In genomic region chr3R:17716858-17717596, dm6 we compare ENCODE assay signal across 4 fruit fly cellular contexts.
TF ChIP-seq lines count a peak whose summit lies in the region.

No protein-coding gene starts in this region.

TF ChIP-seq in whole organism, adult, 20 proteins besides CTCF, POLR2A, EP300 and RAD21 (continued from another document):
- TF ChIP-seq tj (GFP tag; optimal IDR thresholded peaks at IDR 0.05; lab: Kevin White, UChicago): peak; percentile 58
- TF ChIP-seq bab1 (GFP tag; optimal IDR thresholded peaks at IDR 0.05; lab: Kevin White, UChicago): peak; percentile 58
- peak; percentile 55 for TF ChIP-seq ovo (GFP tag; optimal IDR thresholded peaks at IDR 0.05; lab: Kevin White, UChicago)

TF ChIP-seq in whole organism, embryonic, 481 proteins besides CTCF, POLR2A, EP300 and RAD21 (continued from another document and continues in another):
- TF ChIP-seq CG13296 (GFP tag; optimal IDR thresholded peaks at IDR 0.05; lab: Kevin White, UChicago) (peak; percentile 38), CG4854 (GFP tag; optimal IDR thresholded peaks at IDR 0.05; lab: Kevin White, UChicago) (no peak), dm (GFP tag; optimal IDR thresholded peaks at IDR 0.05; lab: Kevin White, UChicago) (peak; percentile 50), CG8290 (GFP tag; optimal IDR thresholded peaks at IDR 0.05; lab: Kevin White, UChicago) (no peak), CG8290 (tag; optimal IDR thresholded peaks at IDR 0.05; lab: Kevin White, UChicago) (peak in 1 of 2 experiments; percentile 76), CG1233 (GFP tag; optimal IDR thresholded peaks at IDR 0.05; lab: Kevin White, UChicago) (no peak), kah (GFP tag; optimal IDR thresholded peaks at IDR 0.05; lab: Kevin White, UChicago) (peak; percentile 43), shn (GFP tag; optimal IDR thresholded peaks at IDR 0.05; lab: Kevin White, UChicago) (peak; percentile 48), CG7987 (GFP tag; optimal IDR thresholded peaks at IDR 0.05; lab: Kevin White, UChicago) (peak; percentile 20), CG4282 (GFP tag; optimal IDR thresholded peaks at IDR 0.05; lab: Kevin White, UChicago) (peak; percentile 19), nerfin-1 (tag; optimal IDR thresholded peaks at IDR 0.05; lab: Kevin White, UChicago) (peak; percentile 46), CG42726 (GFP tag; IDR thresholded peaks at IDR 0.05; lab: Robert Waterston, UW; ENCODE audit: partially characterized antibody) (no peak), CG1603 (tag; optimal IDR thresholded peaks at IDR 0.05; lab: Kevin White, UChicago) (peak; percentile 20), maf-S (GFP tag; optimal IDR thresholded peaks at IDR 0.05; lab: Kevin White, UChicago) (peak; percentile 23), CHES-1-like (GFP tag; optimal IDR thresholded peaks at IDR 0.05; lab: Kevin White, UChicago) (peak; percentile 34), CG15479 (GFP tag; optimal IDR thresholded peaks at IDR 0.05; lab: Kevin White, UChicago) (peak; percentile 57), CG5180 (GFP tag; optimal IDR thresholded peaks at IDR 0.05; lab: Kevin White, UChicago) (peak; percentile 83), CG43689 (GFP tag; IDR thresholded peaks at IDR 0.05; lab: Robert Waterston, UW) (no peak), nom (GFP tag; optimal IDR thresholded peaks at IDR 0.05; lab: Kevin White, UChicago) (peak; percentile 75), Sox102F (GFP tag; optimal IDR thresholded peaks at IDR 0.05; lab: Kevin White, UChicago) (no peak), CG17385 (GFP tag; optimal IDR thresholded peaks at IDR 0.05; lab: Kevin White, UChicago) (peak; percentile 49), CG7556 (GFP tag; optimal IDR thresholded peaks at IDR 0.05; lab: Kevin White, UChicago) (no peak), Ets97D (GFP tag; optimal IDR thresholded peaks at IDR 0.05; lab: Kevin White, UChicago) (peak; percentile 16), CG4328 (GFP tag; optimal IDR thresholded peaks at IDR 0.05; lab: Kevin White, UChicago) (peak; percentile 4), Bteb2 (GFP tag; optimal IDR thresholded peaks at IDR 0.05; lab: Kevin White, UChicago) (peak; percentile 49), nau (GFP tag; optimal IDR thresholded peaks at IDR 0.05; lab: Kevin White, UChicago) (peak; percentile 34), sug (tag; optimal IDR thresholded peaks at IDR 0.05; lab: Kevin White, UChicago) (peak; percentile 40), phol (tag; optimal IDR thresholded peaks at IDR 0.05; lab: Kevin White, UChicago) (no peak), CG33557 (GFP tag; optimal IDR thresholded peaks at IDR 0.05; lab: Kevin White, UChicago) (peak; percentile 13), Deaf1 (tag; optimal IDR thresholded peaks at IDR 0.05; lab: Kevin White, UChicago) (peak; percentile 75), CG15601 (tag; optimal IDR thresholded peaks at IDR 0.05; lab: Kevin White, UChicago) (peak; percentile 39), zfh1 (GFP tag; IDR thresholded peaks at IDR 0.05; lab: Robert Waterston, UW) (no peak), CG7745 (tag; optimal IDR thresholded peaks at IDR 0.05; lab: Kevin White, UChicago) (peak; percentile 16), tap (tag; optimal IDR thresholded peaks at IDR 0.05; lab: Kevin White, UChicago) (peak; percentile 10), chn (GFP tag; optimal IDR thresholded peaks at IDR 0.05; lab: Kevin White, UChicago) (peak; percentile 34), CG5953 (GFP tag; IDR thresholded peaks at IDR 0.05; lab: Robert Waterston, UW) (no peak), vfl (GFP tag; optimal IDR thresholded peaks at IDR 0.05; lab: Kevin White, UChicago) (peak; percentile 51), fd64A (GFP tag; optimal IDR thresholded peaks at IDR 0.05; lab: Kevin White, UChicago) (peak; percentile 30), Ravus (GFP tag; IDR thresholded peaks at IDR 0.05; lab: Robert Waterston, UW) (no peak), zen (tag; optimal IDR thresholded peaks at IDR 0.05; lab: Kevin White, UChicago) (peak; percentile 72), gsb-n (tag; optimal IDR thresholded peaks at IDR 0.05; lab: Kevin White, UChicago) (peak; percentile 68), stwl (tag; optimal IDR thresholded peaks at IDR 0.05; lab: Kevin White, UChicago) (peak; percentile 46), CG6683 (GFP tag; optimal IDR thresholded peaks at IDR 0.05; lab: Kevin White, UChicago) (no peak)

TF ChIP-seq in whole organism, prepupa, 60 proteins besides CTCF, POLR2A, EP300 and RAD21 (continued from another document):
- TF ChIP-seq dsx (GFP tag; optimal IDR thresholded peaks at IDR 0.05; lab: Kevin White, UChicago; ENCODE audit: poor library complexity, severe bottlenecking) (peak; percentile 45), vri (GFP tag; optimal IDR thresholded peaks at IDR 0.05; lab: Kevin White, UChicago) (peak; percentile 53), Sox102F (GFP tag; optimal IDR thresholded peaks at IDR 0.05; lab: Kevin White, UChicago) (peak; percentile 37), Hr39 (GFP tag; optimal IDR thresholded peaks at IDR 0.05; lab: Kevin White, UChicago) (no peak), CG8119 (GFP tag; IDR thresholded peaks at IDR 0.05; lab: Robert Waterston, UW) (no peak), lz (GFP tag; optimal IDR thresholded peaks at IDR 0.05; lab: Kevin White, UChicago) (peak; percentile 10), Smox (GFP tag; optimal IDR thresholded peaks at IDR 0.05; lab: Kevin White, UChicago) (peak; percentile 35), esn (GFP tag; optimal IDR thresholded peaks at IDR 0.05; lab: Kevin White, UChicago) (peak; percentile 22), ss (GFP tag; optimal IDR thresholded peaks at IDR 0.05; lab: Kevin White, UChicago) (peak; percentile 69 to 76), CG10669 (GFP tag; optimal IDR thresholded peaks at IDR 0.05; lab: Kevin White, UChicago) (no peak), dac (GFP tag; optimal IDR thresholded peaks at IDR 0.05; lab: Kevin White, UChicago) (no peak), CG16779 (tag; optimal IDR thresholded peaks at IDR 0.05; lab: Kevin White, UChicago) (peak; percentile 52), CG6276 (GFP tag; optimal IDR thresholded peaks at IDR 0.05; lab: Kevin White, UChicago) (peak; percentile 8), Eip78C (GFP tag; lab: Kevin White, UChicago) (peak; percentile 82), fkh (GFP tag; optimal IDR thresholded peaks at IDR 0.05; lab: Kevin White, UChicago) (peak; percentile 54), Sox14 (GFP tag; optimal IDR thresholded peaks at IDR 0.05; lab: Kevin White, UChicago) (peak; percentile 76), Sox15 (GFP tag; optimal IDR thresholded peaks at IDR 0.05; lab: Kevin White, UChicago) (no peak), acj6 (GFP tag; optimal IDR thresholded peaks at IDR 0.05; lab: Kevin White, UChicago) (no peak), Blimp-1 (GFP tag; optimal IDR thresholded peaks at IDR 0.05; lab: Kevin White, UChicago) (peak; percentile 12), Lpt (GFP tag; optimal IDR thresholded peaks at IDR 0.05; lab: Kevin White, UChicago) (peak; percentile 38), CG9139 (GFP tag; optimal IDR thresholded peaks at IDR 0.05; lab: Kevin White, UChicago) (peak; percentile 50), Gug (GFP tag; IDR thresholded peaks at IDR 0.05; lab: Robert Waterston, UW) (no peak), CG34406 (GFP tag; optimal IDR thresholded peaks at IDR 0.05; lab: Kevin White, UChicago) (peak; percentile 10), fd59A (GFP tag; optimal IDR thresholded peaks at IDR 0.05; lab: Kevin White, UChicago) (no peak), CG8319 (GFP tag; optimal IDR thresholded peaks at IDR 0.05; lab: Kevin White, UChicago) (no peak), achi (GFP tag; optimal IDR thresholded peaks at IDR 0.05; lab: Kevin White, UChicago) (peak; percentile 41), CG32006 (GFP tag; optimal IDR thresholded peaks at IDR 0.05; lab: Kevin White, UChicago) (peak; percentile 43), fd85E (GFP tag; optimal IDR thresholded peaks at IDR 0.05; lab: Kevin White, UChicago) (peak; percentile 1), CG1621 (tag; optimal IDR thresholded peaks at IDR 0.05; lab: Kevin White, UChicago) (peak; percentile 55), CG7368 (GFP tag; optimal IDR thresholded peaks at IDR 0.05; lab: Kevin White, UChicago) (no peak), Eip93F (GFP tag; optimal IDR thresholded peaks at IDR 0.05; lab: Kevin White, UChicago) (no peak), CG8632 (GFP tag; optimal IDR thresholded peaks at IDR 0.05; lab: Kevin White, UChicago) (peak; percentile 9), CG11902 (GFP tag; optimal IDR thresholded peaks at IDR 0.05; lab: Kevin White, UChicago) (no peak), CG31627 (GFP tag; optimal IDR thresholded peaks at IDR 0.05; lab: Kevin White, UChicago) (peak; percentile 16), CG6808 (GFP tag; optimal IDR thresholded peaks at IDR 0.05; lab: Kevin White, UChicago) (peak; percentile 42), topi (GFP tag; optimal IDR thresholded peaks at IDR 0.05; lab: Kevin White, UChicago) (peak; percentile 40), eg (GFP tag; IDR thresholded peaks at IDR 0.05; lab: Robert Waterston, UW) (no peak), pdm3 (GFP tag; optimal IDR thresholded peaks at IDR 0.05; lab: Kevin White, UChicago) (peak; percentile 35), CG15336 (GFP tag; IDR thresholded peaks at IDR 0.05; lab: Robert Waterston, UW) (no peak), CG10631 (GFP tag; optimal IDR thresholded peaks at IDR 0.05; lab: Kevin White, UChicago) (no peak), CG4318 (GFP tag; optimal IDR thresholded peaks at IDR 0.05; lab: Kevin White, UChicago) (no peak)

TF ChIP-seq in whole organism, wandering third instar larva, 38 proteins besides CTCF, POLR2A, EP300 and RAD21 (continued from another document):
- TF ChIP-seq N (GFP tag; optimal IDR thresholded peaks at IDR 0.05; lab: Kevin White, UChicago) (peak; percentile 13), Sp1 (GFP tag; optimal IDR thresholded peaks at IDR 0.05; lab: Kevin White, UChicago) (peak; percentile 47), jim (GFP tag; optimal IDR thresholded peaks at IDR 0.05; lab: Kevin White, UChicago) (no peak), CG9705 (GFP tag; optimal IDR thresholded peaks at IDR 0.05; lab: Kevin White, UChicago) (peak; percentile 26)
TF ChIP-seq in whole organism, wandering third instar larva: peak in this region for 21.
